Worm (Caenorhabditis elegans) whole organism, L4 larva: ENCODE data around the gene Y17D7C.2.

Experiments
- F10B5.3 ChIP-seq: sonication (generic microtip); optimal IDR thresholded peaks from 2 replicates; lab custom pipeline; 2016; ENCODE audit warnings: mild to moderate bottlenecking, missing genetic modification characterization, missing compliant biosample characterization
- F26F4.8 ChIP-seq: fragments of 200-800 bp; sonication (Bioruptor generic); conservative IDR thresholded peaks from 2 replicates; pipeline ENCODE4 v1.3.6; 2022; ENCODE audit warnings: missing genetic modification characterization, missing compliant biosample characterization
- F37D6.2 ChIP-seq: sonication (generic microtip); optimal IDR thresholded peaks from 2 replicates; lab custom pipeline; 2016; ENCODE audit warnings: mild to moderate bottlenecking, missing genetic modification characterization, missing compliant biosample characterization
- F49E8.2 ChIP-seq: sonication (generic microtip); optimal IDR thresholded peaks from 2 replicates; lab custom pipeline; 2016; ENCODE audit warnings: missing compliant biosample characterization, mild to moderate bottlenecking, missing genetic modification characterization, borderline replicate concordance
- R02D3.7 ChIP-seq: fragments of 150-350 bp; sonication (generic microtip); optimal IDR thresholded peaks from 3 replicates; lab custom pipeline; 2014; ENCODE audit warnings: missing biosample characterization, missing genetic modification characterization
- Y75B8A.6 ChIP-seq: fragments of 200-800 bp; sonication (Bioruptor generic); IDR thresholded peaks from 2 replicates; pipeline ENCODE4 v1.3.6; 2022; ENCODE audit warnings: missing genetic modification reagents, missing genetic modification characterization, missing compliant biosample characterization
- ZK546.5 ChIP-seq, 2 experiments: sonication (generic microtip); optimal IDR thresholded peaks; 2 replicates each; lab custom pipeline; 2017; ENCODE audit warnings: missing biosample characterization in 2 of 2, missing genetic modification characterization in 2 of 2
- aha-1 ChIP-seq: fragments of 150-350 bp; peaks from one replicate; lab custom pipeline; 2014; ENCODE audit warnings: missing biosample characterization, missing genetic modification characterization
- arid-1 ChIP-seq: fragments of 200-800 bp; sonication (Bioruptor generic); conservative IDR thresholded peaks from 2 replicates; pipeline ENCODE4 v1.3.6; 2022; ENCODE audit warnings: missing genetic modification reagents, missing genetic modification characterization, missing compliant biosample characterization
- attf-4 ChIP-seq: sonication (generic microtip); optimal IDR thresholded peaks from 3 replicates; lab custom pipeline; 2017; ENCODE audit warnings: missing biosample characterization, missing genetic modification characterization
- ceh-20 ChIP-seq: fragments of 200-800 bp; sonication (Bioruptor generic); IDR thresholded peaks from 2 replicates; pipeline ENCODE4 v1.3.6; 2022; ENCODE audit warnings: missing genetic modification reagents, missing genetic modification characterization, missing compliant biosample characterization
- ceh-28 ChIP-seq: fragments of 150-350 bp; optimal IDR thresholded peaks from 2 replicates; lab custom pipeline; 2014; ENCODE audit warnings: missing biosample characterization, missing genetic modification reagents, missing genetic modification characterization
- ceh-62 ChIP-seq: sonication (generic microtip); optimal IDR thresholded peaks from 2 replicates; lab custom pipeline; 2017; ENCODE audit warnings: missing biosample characterization, missing genetic modification characterization
- daf-12 ChIP-seq: fragments of 150-350 bp; optimal IDR thresholded peaks from 2 replicates; lab custom pipeline; 2014; ENCODE audit warnings: missing biosample characterization, missing genetic modification reagents, missing genetic modification characterization
- daf-16 ChIP-seq, 3 experiments: sonication (generic microtip); optimal IDR thresholded peaks; 2 replicates each; lab custom pipeline; 2016 to 2017; ENCODE audit warnings: missing genetic modification characterization in 3 of 3, missing genetic modification reagents in 3 of 3, mild to moderate bottlenecking in 2 of 3, missing compliant biosample characterization in 2 of 3, missing biosample characterization in 1 of 3, moderate library complexity in 1 of 3
- daf-19 ChIP-seq: fragments of 200-800 bp; sonication (Bioruptor generic); conservative IDR thresholded peaks from 2 replicates; pipeline ENCODE4 v1.3.6; 2022; ENCODE audit warnings: missing genetic modification characterization, missing compliant biosample characterization
- daf-8 ChIP-seq: fragments of 200-800 bp; sonication (Bioruptor generic); IDR thresholded peaks from 2 replicates; pipeline ENCODE4 v1.3.6; 2022; ENCODE audit warnings: missing genetic modification characterization, missing compliant biosample characterization
- dmd-6 ChIP-seq: fragments of 200-800 bp; sonication (Bioruptor generic); IDR thresholded peaks from 2 replicates; pipeline ENCODE4 v1.3.6; 2022; ENCODE audit warnings: missing genetic modification reagents, missing genetic modification characterization, missing compliant biosample characterization
- duxl-1 ChIP-seq: sonication (generic microtip); optimal IDR thresholded peaks from 2 replicates; lab custom pipeline; 2016; ENCODE audit warnings: mild to moderate bottlenecking, missing genetic modification characterization, moderate library complexity, missing compliant biosample characterization; ENCODE audit not compliant: poor library complexity
- dve-1 ChIP-seq: sonication (generic microtip); optimal IDR thresholded peaks from 2 replicates; lab custom pipeline; 2017; ENCODE audit warnings: antibody characterized with exemption, mild to moderate bottlenecking, missing genetic modification characterization, missing compliant biosample characterization; ENCODE audit not compliant: insufficient read depth
- egl-43 ChIP-seq: fragments of 200-800 bp; sonication (Bioruptor generic); IDR thresholded peaks from 2 replicates; pipeline ENCODE4 v1.3.6; 2022; ENCODE audit warnings: missing genetic modification reagents, missing genetic modification characterization, missing compliant biosample characterization
- fkh-10 ChIP-seq: fragments of 150-350 bp; optimal IDR thresholded peaks from 2 replicates; lab custom pipeline; 2014; ENCODE audit warnings: missing biosample characterization, missing genetic modification reagents, missing genetic modification characterization
- hmg-1.1 ChIP-seq: fragments of 200-800 bp; sonication (Bioruptor generic); IDR thresholded peaks from 2 replicates; pipeline ENCODE4 v1.3.6; 2022; ENCODE audit warnings: missing genetic modification reagents, missing genetic modification characterization, missing compliant biosample characterization
- jun-1 ChIP-seq: fragments of 150-350 bp; optimal IDR thresholded peaks from 2 replicates; lab custom pipeline; 2014; ENCODE audit warnings: missing biosample characterization, missing genetic modification reagents, missing genetic modification characterization
- lim-7 ChIP-seq: fragments of 200-800 bp; sonication (Bioruptor generic); IDR thresholded peaks from 2 replicates; pipeline ENCODE4 v1.3.6; 2022; ENCODE audit warnings: missing genetic modification characterization, missing compliant biosample characterization
- lin-1 ChIP-seq: fragments of 200-800 bp; sonication (Bioruptor generic); IDR thresholded peaks from 2 replicates; pipeline ENCODE4 v1.3.6; 2022; ENCODE audit warnings: missing genetic modification reagents, missing genetic modification characterization, missing compliant biosample characterization
- lin-13 ChIP-seq: fragments of 150-350 bp; optimal IDR thresholded peaks from 2 replicates; lab custom pipeline; 2014; ENCODE audit warnings: missing biosample characterization, missing genetic modification reagents, missing genetic modification characterization
- lin-29 ChIP-seq: fragments of 200-800 bp; sonication (Bioruptor generic); IDR thresholded peaks from 2 replicates; pipeline ENCODE4 v1.3.6; 2022; ENCODE audit warnings: missing genetic modification reagents, missing genetic modification characterization, missing compliant biosample characterization
- lin-39 ChIP-seq: fragments of 150-350 bp; optimal IDR thresholded peaks from 2 replicates; lab custom pipeline; 2014; ENCODE audit warnings: missing biosample characterization, missing genetic modification reagents, missing genetic modification characterization
- lsy-2 ChIP-seq, 2 experiments: fragments of 150-350 bp in 1 of 2; sonication (generic microtip) in 1 of 2; optimal IDR thresholded peaks; 2 replicates each; lab custom pipeline; 2014 to 2017; ENCODE audit warnings: missing biosample characterization in 2 of 2, missing genetic modification characterization in 2 of 2
- madf-9 ChIP-seq: fragments of 200-800 bp; sonication (Bioruptor generic); conservative IDR thresholded peaks from 2 replicates; pipeline ENCODE4 v1.3.6; 2022; ENCODE audit warnings: missing genetic modification reagents, missing genetic modification characterization, missing compliant biosample characterization
- mdl-1 ChIP-seq, 2 experiments: fragments of 150-350 bp in 1 of 2; sonication (generic microtip) in 1 of 2; optimal IDR thresholded peaks; 2 replicates each; lab custom pipeline; 2014 to 2017; ENCODE audit warnings: missing biosample characterization in 2 of 2, missing genetic modification characterization in 2 of 2
- nhr-10 ChIP-seq: fragments of 150-350 bp; optimal IDR thresholded peaks from 2 replicates; lab custom pipeline; 2014; ENCODE audit warnings: missing biosample characterization, missing genetic modification characterization
- nhr-102 ChIP-seq: sonication (generic microtip); optimal IDR thresholded peaks from 2 replicates; lab custom pipeline; 2016; ENCODE audit warnings: mild to moderate bottlenecking, missing genetic modification characterization, moderate library complexity, missing compliant biosample characterization
- nhr-28 ChIP-seq: fragments of 150-350 bp; optimal IDR thresholded peaks from 2 replicates; lab custom pipeline; 2014; ENCODE audit warnings: missing biosample characterization, missing genetic modification characterization
- nhr-6 ChIP-seq: fragments of 150-350 bp; optimal IDR thresholded peaks from 2 replicates; lab custom pipeline; 2014; ENCODE audit warnings: missing biosample characterization, missing genetic modification characterization
- nhr-76 ChIP-seq: fragments of 150-350 bp; optimal IDR thresholded peaks from 2 replicates; lab custom pipeline; 2014; ENCODE audit warnings: missing biosample characterization, missing genetic modification characterization
- nhr-77 ChIP-seq: fragments of 150-350 bp; optimal IDR thresholded peaks from 2 replicates; lab custom pipeline; 2014; ENCODE audit warnings: missing biosample characterization, missing genetic modification characterization
- pha-4 ChIP-seq, 2 experiments: fragments of 150-350 bp in 1 of 2; fragments of 200-800 bp in 1 of 2; sonication (Bioruptor generic) in 1 of 2; IDR thresholded peaks in 1 of 2; optimal IDR thresholded peaks in 1 of 2; 2 replicates each; pipeline versions ENCODE4 v1.3.6 to Lab custom; 2014 to 2022; ENCODE audit warnings: missing genetic modification characterization in 2 of 2, missing genetic modification reagents in 2 of 2, missing biosample characterization in 1 of 2, missing compliant biosample characterization in 1 of 2
- php-3 ChIP-seq: fragments of 200-800 bp; sonication (Bioruptor generic); IDR thresholded peaks from 2 replicates; pipeline ENCODE4 v1.3.6; 2022; ENCODE audit warnings: missing genetic modification reagents, missing genetic modification characterization, missing compliant biosample characterization
- rbr-2 ChIP-seq: sonication (generic microtip); optimal IDR thresholded peaks from 2 replicates; lab custom pipeline; 2016; ENCODE audit warnings: missing genotype, missing genetic modification characterization, missing compliant biosample characterization
- saeg-2 ChIP-seq: fragments of 200-800 bp; sonication (Bioruptor generic); IDR thresholded peaks from 2 replicates; pipeline ENCODE4 v1.3.6; 2022; ENCODE audit warnings: missing genetic modification reagents, missing genetic modification characterization, missing compliant biosample characterization
- set-16 ChIP-seq: fragments of 200-800 bp; sonication (Bioruptor generic); IDR thresholded peaks from 2 replicates; pipeline ENCODE4 v1.3.6; 2022; ENCODE audit warnings: missing genetic modification reagents, missing genetic modification characterization, missing compliant biosample characterization
- snpc-4 ChIP-seq: fragments of 150-350 bp; optimal IDR thresholded peaks from 2 replicates; lab custom pipeline; 2014; ENCODE audit warnings: missing biosample characterization, missing genetic modification characterization
- tra-1 ChIP-seq: fragments of 200-800 bp; sonication (Bioruptor generic); IDR thresholded peaks from 2 replicates; pipeline ENCODE4 v1.3.6; 2022; ENCODE audit warnings: missing genetic modification reagents, missing genetic modification characterization, missing compliant biosample characterization
- unc-39 ChIP-seq: sonication (generic microtip); optimal IDR thresholded peaks from 2 replicates; lab custom pipeline; 2017; ENCODE audit warnings: missing biosample characterization, missing genetic modification characterization
- vab-7 ChIP-seq: fragments of 200-800 bp; sonication (Bioruptor generic); IDR thresholded peaks from 2 replicates; pipeline ENCODE4 v1.3.6; 2022; ENCODE audit warnings: missing genetic modification reagents, missing genetic modification characterization, missing compliant biosample characterization
- zfp-2 ChIP-seq: sonication (generic microtip); optimal IDR thresholded peaks from 2 replicates; lab custom pipeline; 2016; ENCODE audit warnings: mild to moderate bottlenecking, missing genetic modification characterization, missing compliant biosample characterization
- ztf-7 ChIP-seq: fragments of 150-350 bp; optimal IDR thresholded peaks from 2 replicates; lab custom pipeline; 2014; ENCODE audit warnings: missing biosample characterization, missing genetic modification characterization

Gene Y17D7C.2

DNA sequence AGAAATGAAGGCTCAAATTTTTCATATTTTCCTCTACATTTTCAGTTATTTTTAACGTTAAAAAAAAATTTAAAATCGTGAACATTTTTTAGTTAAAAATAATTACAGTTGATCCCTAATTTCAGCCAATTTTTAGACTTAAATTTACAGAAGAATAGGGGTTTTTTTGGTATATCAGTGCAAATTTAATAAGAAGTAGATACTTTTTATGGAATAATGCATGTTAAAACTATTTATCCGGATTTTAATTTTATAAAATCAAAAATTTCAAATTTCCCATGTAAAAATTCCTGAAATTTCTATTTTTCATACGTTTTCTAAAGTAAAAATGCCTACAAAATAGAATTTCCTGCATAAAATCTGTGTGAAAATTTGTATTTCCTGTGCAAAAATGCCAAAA is 4.3 kb upstream of the Y17D7C.2 start:
- TF ChIP-seq set-16, result no peak
- peak in 1 of 2 experiments; percentile 4 for TF ChIP-seq ZK546.5 (tag; optimal IDR thresholded peaks at IDR 0.05; lab: Kevin White, UChicago)
- TF ChIP-seq aha-1 (tag; lab: Kevin White, UChicago), result peak; percentile 54

DNA sequence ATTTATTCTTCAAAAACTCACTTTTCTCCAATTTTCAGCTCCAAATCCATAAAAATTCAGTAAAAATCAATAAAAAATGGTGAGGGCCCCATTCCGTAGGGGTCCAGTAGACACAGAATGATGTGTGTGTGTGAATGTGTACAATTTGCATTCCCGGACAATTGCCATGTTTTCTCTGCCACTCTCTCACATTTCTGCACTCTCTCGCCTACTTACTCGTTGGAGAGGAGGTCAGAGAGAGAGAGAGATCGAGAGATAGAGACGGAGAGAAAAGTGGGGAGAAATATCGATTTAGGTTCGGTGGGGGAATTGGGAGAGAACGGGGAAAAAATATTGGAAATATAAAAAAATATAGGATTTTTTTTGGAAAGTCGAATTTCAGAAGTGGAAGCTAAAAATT is 3.8 kb upstream of the Y17D7C.2 start:
- TF ChIP-seq daf-8 (GFP tag; lab: Robert Waterston, UW) (no peak), lin-13 (peak; percentile 64), lin-39 (tag; lab: Kevin White, UChicago) (no peak), nhr-28 (tag; lab: Kevin White, UChicago) (peak; percentile 69), egl-43 (GFP tag; lab: Robert Waterston, UW) (no peak), F26F4.8 (GFP tag; lab: Robert Waterston, UW) (no peak), saeg-2 (no peak), zfp-2 (no peak), arid-1 (GFP tag; lab: Robert Waterston, UW) (no peak), tra-1 (GFP tag; lab: Robert Waterston, UW) (no peak), php-3 (no peak), ceh-62 (tag; lab: Kevin White, UChicago) (no peak), lsy-2 (tag; optimal IDR thresholded peaks at IDR 0.05; lab: Kevin White, UChicago) (peak; percentile 57 to 87), duxl-1 (tag; lab: Kevin White, UChicago) (peak; percentile 99), unc-39 (no peak), F10B5.3 (no peak), madf-9 (GFP tag; lab: Robert Waterston, UW) (no peak), rbr-2 (tag; lab: Kevin White, UChicago) (peak; percentile 86), F37D6.2 (tag; lab: Kevin White, UChicago) (peak; percentile 82), pha-4 (GFP tag; IDR thresholded peaks at IDR 0.05; lab: Robert Waterston, UW) (no peak), pha-4 (tag; optimal IDR thresholded peaks at IDR 0.05; lab: Kevin White, UChicago) (peak; percentile 79), dve-1 (tag; lab: Kevin White, UChicago) (peak; percentile 96), nhr-6 (tag; lab: Kevin White, UChicago) (peak; percentile 95), snpc-4 (tag; lab: Kevin White, UChicago) (peak; percentile 47), daf-19 (no peak), lin-1 (GFP tag; lab: Robert Waterston, UW) (no peak), hmg-1.1 (GFP tag; lab: Robert Waterston, UW) (peak; percentile 57), dmd-6 (no peak), daf-16 (GFP tag; optimal IDR thresholded peaks at IDR 0.05; lab: Kevin White, UChicago) (no peak), daf-16 (tag; optimal IDR thresholded peaks at IDR 0.05; lab: Kevin White, UChicago) (peak; percentile 89), nhr-10 (no peak), nhr-76 (tag; lab: Kevin White, UChicago) (no peak), nhr-77 (tag; lab: Kevin White, UChicago) (peak; percentile 72), ceh-20 (no peak), vab-7 (no peak), set-16 (no peak), lim-7 (no peak), R02D3.7 (no peak), nhr-102 (tag; lab: Kevin White, UChicago) (no peak), Y75B8A.6 (no peak), lin-29 (no peak; the same call in none of the 2 replicates), attf-4 (tag; lab: Kevin White, UChicago) (peak; percentile 24), mdl-1 (tag; optimal IDR thresholded peaks at IDR 0.05; lab: Kevin White, UChicago) (peak; percentile 30 to 36), F49E8.2 (no peak), jun-1 (peak; percentile 28), ceh-28 (peak; percentile 81), ztf-7 (no peak), fkh-10 (GFP tag; lab: Kevin White, UChicago) (peak; percentile 33), daf-12 (tag; lab: Kevin White, UChicago) (no peak)
